Fruit fly (Drosophila melanogaster) whole organism, embryonic: ENCODE data around the gene Vm34Ca.

ENCODE experiments used
- Aef1 ChIP-seq: fragments of 200-800 bp; sonication (Bioruptor generic); IDR thresholded peaks from 3 replicates; pipeline ENCODE4 v1.3.6; 2022; ENCODE audit warnings: missing biosample characterization, missing genetic modification characterization
- B-H1 ChIP-seq: fragments of 200-800 bp; sonication (Bioruptor generic); IDR thresholded peaks from 3 replicates; pipeline ENCODE4 v1.3.6; 2022; ENCODE audit warnings: missing biosample characterization, missing genetic modification characterization
- B-H2 ChIP-seq: fragments of 200-800 bp; sonication (Bioruptor generic); optimal IDR thresholded peaks from 2 replicates; lab custom pipeline; 2018; ENCODE audit warnings: missing biosample characterization, mild to moderate bottlenecking, missing genetic modification characterization
- Bdp1 ChIP-seq: fragments of 200-800 bp; sonication (Bioruptor generic); optimal IDR thresholded peaks from 3 replicates; lab custom pipeline; 2016; ENCODE audit warnings: missing biosample characterization, missing genetic modification characterization
- CG1024 ChIP-seq: fragments of 200-800 bp; sonication (Bioruptor generic); IDR thresholded peaks from 2 replicates; pipeline ENCODE4 v1.3.6; 2022; ENCODE audit warnings: missing biosample characterization, missing genetic modification characterization
- CG10979 ChIP-seq: fragments of 200-800 bp; sonication (Bioruptor generic); optimal IDR thresholded peaks from 2 replicates; lab custom pipeline; 2018; ENCODE audit warnings: missing biosample characterization, mild to moderate bottlenecking, missing genetic modification characterization, moderate library complexity
- CG11085 ChIP-seq: fragments of 200-800 bp; sonication (Bioruptor generic); IDR thresholded peaks from 2 replicates; pipeline ENCODE4 v1.3.6; 2022; ENCODE audit warnings: missing biosample characterization, missing genetic modification characterization
- CG11560 ChIP-seq: fragments of 200-800 bp; sonication (Bioruptor generic); IDR thresholded peaks from 3 replicates; pipeline ENCODE4 v1.3.6; 2022; ENCODE audit warnings: missing biosample characterization, missing genetic modification characterization
- CG12071 ChIP-seq: fragments of 200-800 bp; sonication (Bioruptor generic); optimal IDR thresholded peaks from 3 replicates; lab custom pipeline; 2018; ENCODE audit warnings: missing biosample characterization, mild to moderate bottlenecking, missing genetic modification characterization
- CG13894 ChIP-seq: fragments of 200-800 bp; sonication (Bioruptor generic); optimal IDR thresholded peaks from 3 replicates; lab custom pipeline; 2018; ENCODE audit warnings: missing biosample characterization, mild to moderate bottlenecking, missing genetic modification characterization, moderate library complexity
- CG14050 ChIP-seq: fragments of 200-800 bp; sonication (Bioruptor generic); IDR thresholded peaks from 3 replicates; pipeline ENCODE4 v1.3.6; 2022; ENCODE audit warnings: missing biosample characterization, missing genetic modification characterization
- CG14667 ChIP-seq: fragments of 200-800 bp; sonication (Bioruptor generic); IDR thresholded peaks from 2 replicates; pipeline ENCODE4 v1.3.6; 2022; ENCODE audit warnings: missing biosample characterization, missing genetic modification characterization
- CG15073 ChIP-seq: fragments of 200-800 bp; sonication (Bioruptor generic); optimal IDR thresholded peaks from 2 replicates; lab custom pipeline; 2016; ENCODE audit warnings: missing biosample characterization, missing genetic modification characterization
- CG17829 ChIP-seq: fragments of 200-800 bp; optimal IDR thresholded peaks from 2 replicates; lab custom pipeline; 2019; ENCODE audit warnings: missing biosample characterization, mild to moderate bottlenecking, missing genetic modification characterization, moderate library complexity
- CG18011 ChIP-seq: fragments of 200-800 bp; sonication (Bioruptor generic); optimal IDR thresholded peaks from 2 replicates; lab custom pipeline; 2017; ENCODE audit warnings: missing biosample characterization, missing genetic modification characterization, mild to moderate bottlenecking, moderate library complexity, missing genotype
- CG31388 ChIP-seq: fragments of 200-800 bp; sonication (Bioruptor generic); optimal IDR thresholded peaks from 2 replicates; lab custom pipeline; 2016; ENCODE audit warnings: missing biosample characterization, missing genetic modification characterization
- CG31441 ChIP-seq: fragments of 200-800 bp; sonication (Bioruptor generic); IDR thresholded peaks from 2 replicates; pipeline ENCODE4 v1.3.6; 2022; ENCODE audit warnings: missing biosample characterization, missing genetic modification characterization
- CG34224 ChIP-seq: fragments of 200-800 bp; sonication (Bioruptor generic); IDR thresholded peaks from 3 replicates; pipeline ENCODE4 v1.3.6; 2022; ENCODE audit warnings: missing biosample characterization, missing genetic modification characterization; ENCODE audit not compliant: partially characterized antibody
- CG4328 ChIP-seq: fragments of 200-800 bp; sonication (Bioruptor generic); optimal IDR thresholded peaks from 3 replicates; lab custom pipeline; 2017; ENCODE audit warnings: missing biosample characterization, missing genetic modification reagents, missing genetic modification characterization
- CG4730 ChIP-seq: fragments of 200-800 bp; sonication (Bioruptor generic); IDR thresholded peaks from 2 replicates; pipeline ENCODE4 v1.3.6; 2022; ENCODE audit warnings: missing biosample characterization, missing genetic modification characterization
- CG8290 ChIP-seq, 3 experiments: fragments of 200-800 bp; sonication (Bioruptor generic); optimal IDR thresholded peaks; 2 replicates each; lab custom pipeline; 2016 to 2019; ENCODE audit warnings: missing biosample characterization in 3 of 3, missing genetic modification characterization in 3 of 3, mild to moderate bottlenecking in 2 of 3, moderate library complexity in 1 of 3
- CoRest ChIP-seq: fragments of 200-800 bp; sonication (Bioruptor generic); optimal IDR thresholded peaks from 3 replicates; lab custom pipeline; 2018; ENCODE audit warnings: missing biosample characterization, mild to moderate bottlenecking, missing genetic modification characterization, moderate library complexity
- D ChIP-seq, 2 experiments: fragments of 200-800 bp in 1 of 2; fragments of >200 bp in 1 of 2; sonication (Bioruptor generic) in 1 of 2; optimal IDR thresholded peaks; 2 replicates in 1 of 2; 3 replicates in 1 of 2; lab custom pipeline; 2017; ENCODE audit warnings: mild to moderate bottlenecking in 1 of 2, missing biosample characterization in 1 of 2, missing genetic modification characterization in 1 of 2, missing genetic modification reagents in 1 of 2
- Dbx ChIP-seq: fragments of 200-800 bp; sonication (Bioruptor generic); IDR thresholded peaks from 3 replicates; pipeline ENCODE4 v1.3.6; 2022; ENCODE audit warnings: missing biosample characterization, missing genetic modification characterization
- Dek ChIP-seq: fragments of 200-800 bp; sonication (Bioruptor generic); optimal IDR thresholded peaks from 3 replicates; lab custom pipeline; 2019; ENCODE audit warnings: missing biosample characterization, mild to moderate bottlenecking, missing genetic modification characterization, moderate library complexity
- HHEX ChIP-seq: fragments of 200-800 bp; sonication (Bioruptor generic); optimal IDR thresholded peaks from 3 replicates; lab custom pipeline; 2017; ENCODE audit warnings: missing biosample characterization, mild to moderate bottlenecking, missing genetic modification characterization, missing genetic modification reagents
- Lhr ChIP-seq: fragments of 200-800 bp; sonication (Bioruptor generic); optimal IDR thresholded peaks from 3 replicates; lab custom pipeline; 2017; ENCODE audit warnings: mild to moderate bottlenecking, missing biosample characterization, missing genetic modification reagents, missing genetic modification characterization
- NfI ChIP-seq: fragments of 200-800 bp; sonication (Bioruptor generic); optimal IDR thresholded peaks from 3 replicates; lab custom pipeline; 2018; ENCODE audit warnings: missing biosample characterization, mild to moderate bottlenecking, missing genetic modification characterization, moderate library complexity
- Oli ChIP-seq: fragments of 200-800 bp; sonication (Bioruptor generic); optimal IDR thresholded peaks from 2 replicates; lab custom pipeline; 2018; ENCODE audit warnings: missing biosample characterization, mild to moderate bottlenecking, missing genetic modification characterization, moderate library complexity
- Poxn ChIP-seq: fragments of 200-800 bp; sonication (Bioruptor generic); IDR thresholded peaks from 2 replicates; pipeline ENCODE4 v1.3.6; 2022; ENCODE audit warnings: missing biosample characterization, missing genetic modification characterization
- Scr ChIP-seq: fragments of 200-800 bp; sonication (Bioruptor generic); IDR thresholded peaks from 2 replicates; pipeline ENCODE4 v1.3.6; 2022; ENCODE audit warnings: missing biosample characterization, missing genetic modification characterization; ENCODE audit not compliant: partially characterized antibody
- aop ChIP-seq: fragments of 200-800 bp; sonication (Bioruptor generic); IDR thresholded peaks from 2 replicates; pipeline ENCODE4 v1.3.6; 2022; ENCODE audit warnings: missing biosample characterization, missing genetic modification characterization
- caup ChIP-seq: fragments of 200-800 bp; sonication (Bioruptor generic); optimal IDR thresholded peaks from 3 replicates; lab custom pipeline; 2017; ENCODE audit warnings: missing biosample characterization, mild to moderate bottlenecking, missing genetic modification characterization, moderate library complexity; ENCODE audit not compliant: severe bottlenecking
- en ChIP-seq: fragments of 200-800 bp; sonication (Bioruptor generic); optimal IDR thresholded peaks from 2 replicates; lab custom pipeline; 2016; ENCODE audit warnings: missing biosample characterization, missing genetic modification characterization
- fd64A ChIP-seq: fragments of 200-800 bp; sonication (Bioruptor generic); optimal IDR thresholded peaks from 3 replicates; lab custom pipeline; 2018; ENCODE audit warnings: missing biosample characterization, mild to moderate bottlenecking, missing genetic modification characterization
- gcm2 ChIP-seq: fragments of 200-800 bp; sonication (Bioruptor generic); optimal IDR thresholded peaks from 2 replicates; lab custom pipeline; 2016; ENCODE audit warnings: missing biosample characterization, missing genetic modification characterization
- jumu ChIP-seq: fragments of 200-800 bp; sonication (Bioruptor generic); optimal IDR thresholded peaks from 3 replicates; lab custom pipeline; 2016; ENCODE audit warnings: missing biosample characterization, missing genetic modification characterization
- nerfin-2 ChIP-seq: fragments of 200-800 bp; sonication (Bioruptor generic); IDR thresholded peaks from 2 replicates; pipeline ENCODE4 v1.3.6; 2022; ENCODE audit warnings: missing biosample characterization, missing genetic modification characterization; ENCODE audit not compliant: partially characterized antibody
- pros ChIP-seq: fragments of 200-800 bp; sonication (Bioruptor generic); optimal IDR thresholded peaks from 3 replicates; lab custom pipeline; 2019; ENCODE audit warnings: missing biosample characterization, mild to moderate bottlenecking, missing genetic modification characterization, moderate library complexity
- sc ChIP-seq, 3 experiments: fragments of >200 bp in 2 of 3; fragments of 200-800 bp in 1 of 3; sonication (Bioruptor generic) in 1 of 3; optimal IDR thresholded peaks; 2 replicates in 2 of 3; 3 replicates in 1 of 3; lab custom pipeline; 2017; ENCODE audit warnings: mild to moderate bottlenecking in 1 of 3, missing biosample characterization in 1 of 3, missing genetic modification characterization in 1 of 3, missing genetic modification reagents in 1 of 3
- schlank ChIP-seq: fragments of 200-800 bp; sonication (Bioruptor generic); optimal IDR thresholded peaks from 2 replicates; lab custom pipeline; 2018; ENCODE audit warnings: missing biosample characterization, mild to moderate bottlenecking, missing genetic modification characterization
- sens ChIP-seq: fragments of 200-800 bp; sonication (Bioruptor generic); peaks from one replicate; lab custom pipeline; 2016; ENCODE audit warnings: missing biosample characterization, missing genetic modification characterization
- sens-2 ChIP-seq: fragments of 200-800 bp; sonication (Bioruptor generic); IDR thresholded peaks from 2 replicates; pipeline ENCODE4 v1.3.6; 2022; ENCODE audit warnings: missing biosample characterization, missing genetic modification characterization
- sim ChIP-seq: fragments of 200-800 bp; sonication (Bioruptor generic); IDR thresholded peaks from 2 replicates; pipeline ENCODE4 v1.3.6; 2022; ENCODE audit warnings: missing biosample characterization, missing genetic modification characterization
- slp2 ChIP-seq: fragments of 200-800 bp; sonication (Bioruptor generic); optimal IDR thresholded peaks from 2 replicates; lab custom pipeline; 2016; ENCODE audit warnings: missing biosample characterization, missing genetic modification characterization
- sob ChIP-seq: fragments of 200-800 bp; sonication (Bioruptor generic); IDR thresholded peaks from 2 replicates; pipeline ENCODE4 v1.3.6; 2022; ENCODE audit warnings: missing biosample characterization, missing genetic modification characterization
- twi ChIP-seq: fragments of 200-800 bp; optimal IDR thresholded peaks from 2 replicates; lab custom pipeline; 2019; ENCODE audit warnings: missing biosample characterization, mild to moderate bottlenecking, missing genetic modification characterization, moderate library complexity
- wek ChIP-seq: fragments of 200-800 bp; sonication (Bioruptor generic); optimal IDR thresholded peaks from 3 replicates; lab custom pipeline; 2018; ENCODE audit warnings: missing biosample characterization, mild to moderate bottlenecking, missing genetic modification characterization, moderate library complexity
- zfh2 ChIP-seq: fragments of 200-800 bp; sonication (Bioruptor generic); optimal IDR thresholded peaks from 2 replicates; lab custom pipeline; 2016; ENCODE audit warnings: missing biosample characterization, missing genetic modification characterization

Gene Vm34Ca

dm6 chr2L:13368940-13369339 lies 42.5 kb downstream of the Vm34Ca start, which contains the start of gene CG31855 (continued):
- TF ChIP-seq CG10979 (tag; lab: Kevin White, UChicago) (peak; percentile 70), wek (GFP tag; lab: Kevin White, UChicago) (peak; percentile 22), CG14050 (GFP tag; lab: Robert Waterston, UW) (peak; percentile 67), Aef1 (peak; percentile 89), CG18011 (peak; percentile 77), CG31441 (GFP tag; lab: Robert Waterston, UW) (peak; percentile 78), slp2 (peak; percentile 39), nerfin-2 (GFP tag; lab: Robert Waterston, UW) (no peak), Dek (peak; percentile 78), NfI (GFP tag; lab: Kevin White, UChicago) (peak; percentile 91), B-H2 (GFP tag; lab: Kevin White, UChicago) (peak; percentile 94), CG8290 (GFP tag; optimal IDR thresholded peaks at IDR 0.05; lab: Kevin White, UChicago) (peak; percentile 72), CG8290 (tag; optimal IDR thresholded peaks at IDR 0.05; lab: Kevin White, UChicago) (no peak), CoRest (tag; lab: Kevin White, UChicago) (peak; percentile 78), CG4730 (peak; percentile 77), CG1024 (peak; percentile 69; the same call in 1 of the 2 replicates), CG11085 (GFP tag; lab: Robert Waterston, UW) (peak; percentile 82), HHEX (GFP tag; lab: Kevin White, UChicago) (peak; percentile 77), CG13894 (tag; lab: Kevin White, UChicago) (peak; percentile 92), zfh2 (peak; percentile 80), caup (peak; percentile 87), CG4328 (GFP tag; lab: Kevin White, UChicago) (peak; percentile 80), CG11560 (tag; lab: Robert Waterston, UW) (no peak), schlank (peak; percentile 61), sob (peak; percentile 95), Poxn (peak; percentile 41; the same call in 1 of the 2 replicates), sens (GFP tag; lab: Kevin White, UChicago) (peak; percentile 96), en (peak; percentile 23), Lhr (GFP tag; lab: Kevin White, UChicago) (peak; percentile 12), jumu (GFP tag; lab: Kevin White, UChicago) (peak; percentile 62), sim (no peak), CG17829 (tag; lab: Kevin White, UChicago) (peak; percentile 80), Oli (tag; lab: Kevin White, UChicago) (peak; percentile 63), aop (no peak), sc (optimal IDR thresholded peaks at IDR 0.05; lab: Kevin White, UChicago) (no peak), sc (GFP tag; optimal IDR thresholded peaks at IDR 0.05; lab: Kevin White, UChicago) (peak; percentile 49), gcm2 (peak; percentile 72), sens-2 (GFP tag; lab: Robert Waterston, UW) (peak; percentile 61), fd64A (GFP tag; lab: Kevin White, UChicago) (no peak), pros (GFP tag; lab: Kevin White, UChicago) (no peak), D (optimal IDR thresholded peaks at IDR 0.05; lab: Kevin White, UChicago) (no peak), D (GFP tag; optimal IDR thresholded peaks at IDR 0.05; lab: Kevin White, UChicago) (peak; percentile 56), Dbx (GFP tag; lab: Robert Waterston, UW) (peak; percentile 90), CG31388 (GFP tag; lab: Kevin White, UChicago) (peak; percentile 67), CG12071 (GFP tag; lab: Kevin White, UChicago) (peak; percentile 74), B-H1 (GFP tag; lab: Robert Waterston, UW) (peak; percentile 19; the same call in 1 of the 3 replicates), CG15073 (GFP tag; lab: Kevin White, UChicago) (peak; percentile 6), twi (tag; lab: Kevin White, UChicago) (peak; percentile 36), CG34224 (GFP tag; lab: Robert Waterston, UW) (no peak; the same call in 2 of the 3 replicates), Scr (no peak), Bdp1 (peak; percentile 88), CG14667 (peak; percentile 64)
